Worm (Caenorhabditis elegans): ENCODE results near the gene hlh-13.

- TF ChIP-seq nhr-237 (tag; optimal IDR thresholded peaks at IDR 0.05) (no peak), fos-1 (tag; optimal IDR thresholded peaks at IDR 0.05) (no peak), tbx-2 (tag; optimal IDR thresholded peaks at IDR 0.05) (no peak), fkh-10 (GFP tag; optimal IDR thresholded peaks at IDR 0.05) (no peak), snpc-4 (tag; optimal IDR thresholded peaks at IDR 0.05) (no peak), elt-3 (tag; optimal IDR thresholded peaks at IDR 0.05) (no peak), ceh-82 (tag; optimal IDR thresholded peaks at IDR 0.05) (no peak), unc-39 (tag; optimal IDR thresholded peaks at IDR 0.05) (no peak), ztf-11 (tag; optimal IDR thresholded peaks at IDR 0.05) (no peak)
Observed at ce11 chrX:4274116-4274515, 25.1 kb downstream of the hlh-13 start, which contains the start of gene mec-18.

All from whole organism, L3 larva.